Fruit fly (Drosophila melanogaster) whole organism, wandering third instar larva: ENCODE measurements around the gene Cap-D2.

Experiments
- HLH106 ChIP-seq: fragments of 200-800 bp; optimal IDR thresholded peaks from 3 replicates; lab custom pipeline; 2019; ENCODE audit warnings: missing biosample characterization, mild to moderate bottlenecking, missing genetic modification characterization, moderate library complexity
- Mio ChIP-seq: sonication (Bioruptor generic); optimal IDR thresholded peaks from 2 replicates; lab custom pipeline; 2016; ENCODE audit warnings: missing biosample characterization, missing genetic modification characterization
- br ChIP-seq: fragments of 200-800 bp; sonication (Bioruptor generic); optimal IDR thresholded peaks from 2 replicates; lab custom pipeline; 2016; ENCODE audit warnings: missing biosample characterization, missing genetic modification characterization
- dmrt93B ChIP-seq: fragments of 200-800 bp; sonication (Bioruptor generic); optimal IDR thresholded peaks from 2 replicates; lab custom pipeline; 2018; ENCODE audit warnings: missing biosample characterization, mild to moderate bottlenecking, missing genetic modification characterization
- h ChIP-seq: fragments of 200-800 bp; sonication (Bioruptor generic); optimal IDR thresholded peaks from 3 replicates; lab custom pipeline; 2016; ENCODE audit warnings: missing biosample characterization, mild to moderate bottlenecking, missing genetic modification characterization
- lola ChIP-seq: fragments of >200 bp; optimal IDR thresholded peaks from 2 replicates; lab custom pipeline; 2017; ENCODE audit warnings: missing biosample characterization, missing genetic modification characterization
- psq ChIP-seq: fragments of 200-800 bp; sonication (Bioruptor generic); optimal IDR thresholded peaks from 3 replicates; lab custom pipeline; 2017; ENCODE audit warnings: missing biosample characterization, mild to moderate bottlenecking, missing genetic modification characterization, moderate library complexity

DNA sequence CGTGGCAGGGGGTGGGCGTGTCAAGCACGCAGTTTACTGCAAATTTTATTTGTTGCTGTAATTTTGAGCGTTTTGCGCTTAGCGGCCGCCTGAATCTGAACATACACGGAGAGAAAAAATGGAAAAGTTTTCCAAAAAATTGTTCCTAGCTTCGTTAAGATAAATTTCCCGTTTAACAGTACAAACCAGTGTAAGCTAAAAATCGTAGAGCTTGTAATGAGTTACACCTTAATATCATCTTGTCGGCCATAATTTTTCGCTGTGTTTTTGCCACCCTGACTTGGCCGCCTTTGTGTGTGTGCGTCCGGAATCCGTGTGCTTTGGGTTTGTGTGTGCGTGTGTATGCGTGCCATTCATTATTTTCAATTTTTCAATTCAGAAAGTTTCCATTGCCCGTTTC lies 24.0 kb upstream of the Cap-D2 start:
- no peak for TF ChIP-seq br
- TF ChIP-seq lola (GFP tag; lab: Kevin White, UChicago) = no peak
- TF ChIP-seq Mio (GFP tag; lab: Kevin White, UChicago) = no peak
- no peak for TF ChIP-seq dmrt93B
- peak; percentile 1 for TF ChIP-seq h (GFP tag; lab: Kevin White, UChicago)
- no peak for TF ChIP-seq HLH106 (tag; lab: Kevin White, UChicago)
- no peak for TF ChIP-seq psq (GFP tag; lab: Kevin White, UChicago)
